Worm (Caenorhabditis elegans) whole organism, L4 larva: ENCODE results near the gene C50H2.4.

Experiments used
- D1046.2 ChIP-seq: fragments of 200-800 bp; sonication (Bioruptor generic); IDR thresholded peaks from 2 replicates; pipeline ENCODE4 v1.3.6; 2022; ENCODE audit warnings: missing genetic modification characterization, missing compliant biosample characterization
- F44E2.7 ChIP-seq: fragments of 200-800 bp; sonication (Bioruptor generic); IDR thresholded peaks from 2 replicates; pipeline ENCODE4 v2.1.2; 2022; ENCODE audit warnings: missing genetic modification characterization, missing compliant biosample characterization
- R02D3.7 ChIP-seq: fragments of 150-350 bp; sonication (generic microtip); optimal IDR thresholded peaks from 3 replicates; lab custom pipeline; 2014; ENCODE audit warnings: missing biosample characterization, missing genetic modification characterization
- Y48G9A.11 ChIP-seq: fragments of 200-800 bp; sonication (Bioruptor generic); IDR thresholded peaks from 2 replicates; pipeline ENCODE4 v1.3.6; 2022; ENCODE audit warnings: missing genetic modification reagents, missing genetic modification characterization, missing compliant biosample characterization
- ZK546.5 ChIP-seq, 2 experiments: sonication (generic microtip); optimal IDR thresholded peaks; 2 replicates each; lab custom pipeline; 2017; ENCODE audit warnings: missing biosample characterization in 2 of 2, missing genetic modification characterization in 2 of 2
- aha-1 ChIP-seq: fragments of 150-350 bp; peaks from one replicate; lab custom pipeline; 2014; ENCODE audit warnings: missing biosample characterization, missing genetic modification characterization
- aly-2 ChIP-seq: sonication (generic microtip); optimal IDR thresholded peaks from 2 replicates; lab custom pipeline; 2018; ENCODE audit warnings: missing biosample characterization, missing genetic modification characterization
- ceh-82 ChIP-seq: sonication (generic microtip); optimal IDR thresholded peaks from 2 replicates; lab custom pipeline; 2017; ENCODE audit warnings: missing biosample characterization, missing genetic modification characterization
- ces-1 ChIP-seq: fragments of 150-350 bp; sonication (generic microtip); optimal IDR thresholded peaks from 4 replicates; lab custom pipeline; 2014; ENCODE audit warnings: missing biosample characterization, missing genetic modification reagents, missing genetic modification characterization
- daf-19 ChIP-seq: fragments of 200-800 bp; sonication (Bioruptor generic); conservative IDR thresholded peaks from 2 replicates; pipeline ENCODE4 v1.3.6; 2022; ENCODE audit warnings: missing genetic modification characterization, missing compliant biosample characterization
- daf-8 ChIP-seq: fragments of 200-800 bp; sonication (Bioruptor generic); IDR thresholded peaks from 2 replicates; pipeline ENCODE4 v1.3.6; 2022; ENCODE audit warnings: missing genetic modification characterization, missing compliant biosample characterization
- dmd-9 ChIP-seq: fragments of 200-800 bp; sonication (Bioruptor generic); IDR thresholded peaks from 2 replicates; pipeline ENCODE4 v1.3.6; 2022; ENCODE audit warnings: missing genetic modification reagents, missing genetic modification characterization, missing compliant biosample characterization
- dpl-1 ChIP-seq: fragments of 150-350 bp; optimal IDR thresholded peaks from 2 replicates; lab custom pipeline; 2014; ENCODE audit warnings: missing biosample characterization, missing genetic modification reagents, missing genetic modification characterization
- hlh-11 ChIP-seq: fragments of 200-800 bp; sonication (Bioruptor generic); optimal IDR thresholded peaks from 2 replicates; lab custom pipeline; 2018; ENCODE audit warnings: mild to moderate bottlenecking, missing genetic modification characterization, missing compliant biosample characterization
- hlh-30 ChIP-seq: sonication (generic microtip); optimal IDR thresholded peaks from 2 replicates; lab custom pipeline; 2017; ENCODE audit warnings: antibody characterized with exemption, mild to moderate bottlenecking, missing genetic modification characterization, missing compliant biosample characterization; ENCODE audit not compliant: insufficient read depth
- lim-7 ChIP-seq: fragments of 200-800 bp; sonication (Bioruptor generic); IDR thresholded peaks from 2 replicates; pipeline ENCODE4 v1.3.6; 2022; ENCODE audit warnings: missing genetic modification characterization, missing compliant biosample characterization
- lin-38 ChIP-seq: fragments of 200-800 bp; sonication (Bioruptor generic); IDR thresholded peaks from 2 replicates; pipeline ENCODE4 v1.3.6; 2022; ENCODE audit warnings: missing genetic modification reagents, missing genetic modification characterization, missing compliant biosample characterization
- lin-39 ChIP-seq: fragments of 150-350 bp; optimal IDR thresholded peaks from 2 replicates; lab custom pipeline; 2014; ENCODE audit warnings: missing biosample characterization, missing genetic modification reagents, missing genetic modification characterization
- lsy-2 ChIP-seq, 2 experiments: fragments of 150-350 bp in 1 of 2; sonication (generic microtip) in 1 of 2; optimal IDR thresholded peaks; 2 replicates each; lab custom pipeline; 2014 to 2017; ENCODE audit warnings: missing biosample characterization in 2 of 2, missing genetic modification characterization in 2 of 2
- mxl-3 ChIP-seq: fragments of 200-800 bp; sonication (Bioruptor generic); optimal IDR thresholded peaks from 2 replicates; lab custom pipeline; 2018; ENCODE audit warnings: mild to moderate bottlenecking, missing genetic modification characterization, missing compliant biosample characterization
- nhr-11 ChIP-seq: fragments of 150-350 bp; optimal IDR thresholded peaks from 2 replicates; lab custom pipeline; 2014; ENCODE audit warnings: missing biosample characterization, missing genetic modification characterization
- nhr-28 ChIP-seq: fragments of 150-350 bp; optimal IDR thresholded peaks from 2 replicates; lab custom pipeline; 2014; ENCODE audit warnings: missing biosample characterization, missing genetic modification characterization
- nhr-48 ChIP-seq: sonication (generic microtip); optimal IDR thresholded peaks from 2 replicates; lab custom pipeline; 2016; ENCODE audit warnings: mild to moderate bottlenecking, missing genetic modification characterization, missing compliant biosample characterization
- nhr-77 ChIP-seq: fragments of 150-350 bp; optimal IDR thresholded peaks from 2 replicates; lab custom pipeline; 2014; ENCODE audit warnings: missing biosample characterization, missing genetic modification characterization
- pha-4 ChIP-seq, 2 experiments: fragments of 150-350 bp in 1 of 2; fragments of 200-800 bp in 1 of 2; sonication (Bioruptor generic) in 1 of 2; IDR thresholded peaks in 1 of 2; optimal IDR thresholded peaks in 1 of 2; 2 replicates each; pipeline versions ENCODE4 v1.3.6 to Lab custom; 2014 to 2022; ENCODE audit warnings: missing genetic modification characterization in 2 of 2, missing genetic modification reagents in 2 of 2, missing biosample characterization in 1 of 2, missing compliant biosample characterization in 1 of 2
- saeg-2 ChIP-seq: fragments of 200-800 bp; sonication (Bioruptor generic); IDR thresholded peaks from 2 replicates; pipeline ENCODE4 v1.3.6; 2022; ENCODE audit warnings: missing genetic modification reagents, missing genetic modification characterization, missing compliant biosample characterization
- tag-97 ChIP-seq: fragments of 200-800 bp; sonication (Bioruptor generic); IDR thresholded peaks from 2 replicates; pipeline ENCODE4 v1.3.6; 2022; ENCODE audit warnings: missing genetic modification characterization, missing compliant biosample characterization
- unc-62 ChIP-seq, 3 experiments: fragments of 150-350 bp in 1 of 3; sonication (generic microtip); optimal IDR thresholded peaks in 2 of 3; peaks in 1 of 3; 1 replicate in 1 of 3; 2 replicates in 2 of 3; lab custom pipeline; 2014 to 2017; ENCODE audit warnings: missing biosample characterization in 3 of 3, missing genetic modification characterization in 3 of 3, missing genetic modification reagents in 3 of 3, missing genotype in 1 of 3
- zag-1 ChIP-seq: fragments of 150-350 bp; optimal IDR thresholded peaks from 2 replicates; lab custom pipeline; 2014; ENCODE audit warnings: missing biosample characterization, missing genetic modification characterization
- zip-2 ChIP-seq: fragments of 150-350 bp; optimal IDR thresholded peaks from 2 replicates; lab custom pipeline; 2014; ENCODE audit warnings: missing biosample characterization, missing genetic modification characterization
- ztf-7 ChIP-seq: fragments of 150-350 bp; optimal IDR thresholded peaks from 2 replicates; lab custom pipeline; 2014; ENCODE audit warnings: missing biosample characterization, missing genetic modification characterization

C50H2.4 gene

DNA sequence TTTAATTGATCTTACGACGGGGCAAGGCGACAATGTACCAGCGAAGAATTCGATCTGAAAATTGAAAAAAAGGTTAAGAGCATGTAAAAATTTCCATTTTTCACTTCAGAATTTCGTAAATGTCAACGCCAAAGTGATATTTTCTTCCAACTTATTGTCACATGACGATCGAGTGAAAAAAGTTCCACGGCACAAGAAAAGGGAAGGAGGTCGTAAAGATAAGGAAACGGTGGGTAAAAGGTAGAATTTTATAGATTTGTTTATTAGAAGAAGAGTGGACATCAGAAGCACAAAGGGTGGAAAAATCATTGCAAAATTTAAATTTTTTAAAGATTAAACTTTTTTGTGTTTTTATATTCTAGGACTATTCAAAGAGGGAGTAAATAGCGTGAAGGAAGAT, 11.2 kb downstream of the C50H2.4 start (continued):
- TF ChIP-seq hlh-11 (no peak), zag-1 (tag; lab: Kevin White, UChicago) (no peak), nhr-11 (tag; lab: Kevin White, UChicago) (no peak), lsy-2 (tag; optimal IDR thresholded peaks at IDR 0.05; lab: Kevin White, UChicago) (no peak), hlh-30 (peak; percentile 39), D1046.2 (GFP tag; lab: Robert Waterston, UW) (no peak), saeg-2 (GFP tag; lab: Robert Waterston, UW) (no peak), aha-1 (tag; lab: Kevin White, UChicago) (no peak), mxl-3 (GFP tag; lab: Kevin White, UChicago) (no peak)

DNA sequence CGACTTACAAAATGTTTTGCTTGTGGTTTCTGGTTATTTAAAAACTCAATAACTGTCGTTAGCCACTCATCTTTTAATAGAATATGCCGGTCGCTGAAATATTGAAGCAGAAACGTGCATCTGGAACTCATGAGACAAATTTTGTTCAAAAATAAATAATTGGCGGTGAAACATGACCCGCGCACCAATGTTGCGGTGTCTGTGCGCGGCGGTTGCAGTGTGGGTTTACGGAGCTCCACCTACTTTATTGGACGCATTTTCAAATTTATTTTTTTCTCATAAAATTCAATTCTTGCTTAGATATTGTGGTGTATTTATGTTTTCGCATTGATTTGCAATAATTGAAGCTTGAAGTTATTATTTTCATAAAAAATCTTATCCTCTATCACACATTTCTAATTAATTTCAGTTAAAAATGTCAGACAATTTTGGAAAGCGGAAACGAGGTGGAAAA, 13.9 kb downstream of the C50H2.4 start, which contains the start of the genes rmh-2 and suds-3:
rmh-2 (minus strand) TSS at position 164 of the 454 bp plus-strand sequence.
suds-3 (plus strand) TSS at position 404 of the 454 bp plus-strand sequence.
- TF ChIP-seq hlh-30: peak; percentile 27
- peak; percentile 79 for TF ChIP-seq dpl-1 (GFP tag; lab: Kevin White, UChicago)
- TF ChIP-seq aly-2 (tag; lab: Kevin White, UChicago): no peak
- peak; percentile 1 for TF ChIP-seq nhr-77 (tag; lab: Kevin White, UChicago)
- peak; percentile 23 for TF ChIP-seq nhr-28 (tag; lab: Kevin White, UChicago)
- TF ChIP-seq R02D3.7 (tag; lab: Kevin White, UChicago): peak; percentile 85
- TF ChIP-seq lin-39 (tag; lab: Kevin White, UChicago): no peak
- 0 out of 2 replicates have a peak, but pooled peaks have one; percentile 32 for TF ChIP-seq pha-4 (GFP tag; IDR thresholded peaks at IDR 0.05; lab: Robert Waterston, UW)
- no peak for TF ChIP-seq pha-4 (tag; optimal IDR thresholded peaks at IDR 0.05; lab: Kevin White, UChicago)

DNA sequence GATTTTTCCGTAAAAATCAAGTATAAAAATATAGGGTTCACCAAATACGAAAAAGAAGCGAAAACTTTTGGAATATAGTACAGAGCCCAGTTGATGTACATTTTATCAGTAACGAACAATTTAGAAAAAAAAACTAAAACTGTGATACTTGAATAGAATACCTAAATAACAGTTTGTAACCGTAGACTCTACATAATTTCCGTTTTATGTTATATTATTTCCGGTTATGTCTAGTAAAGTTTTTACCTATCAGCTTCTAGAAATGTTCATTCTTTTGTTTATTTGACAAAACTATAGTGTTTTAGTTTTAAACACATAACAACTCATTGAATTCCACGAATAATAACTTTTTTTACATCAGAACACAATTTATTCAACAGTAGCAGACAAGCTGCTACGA, 20.7 kb downstream of the C50H2.4 start, which contains the start of gene srj-33:
srj-33 (minus strand) TSS at position 101 of the 400 bp plus-strand sequence.
- TF ChIP-seq zip-2 (tag; lab: Kevin White, UChicago) (no peak), daf-19 (GFP tag; lab: Robert Waterston, UW) (no peak), ZK546.5 (tag; optimal IDR thresholded peaks at IDR 0.05; lab: Kevin White, UChicago) (no peak), daf-8 (GFP tag; lab: Robert Waterston, UW) (no peak), nhr-48 (tag; lab: Kevin White, UChicago) (no peak), Y48G9A.11 (GFP tag; lab: Robert Waterston, UW) (no peak), dmd-9 (GFP tag; lab: Robert Waterston, UW) (no peak), ztf-7 (tag; lab: Kevin White, UChicago) (no peak), F44E2.7 (GFP tag; lab: Robert Waterston, UW) (no peak), ces-1 (GFP tag; lab: Kevin White, UChicago) (no peak), lim-7 (GFP tag; lab: Robert Waterston, UW) (no peak)

DNA sequence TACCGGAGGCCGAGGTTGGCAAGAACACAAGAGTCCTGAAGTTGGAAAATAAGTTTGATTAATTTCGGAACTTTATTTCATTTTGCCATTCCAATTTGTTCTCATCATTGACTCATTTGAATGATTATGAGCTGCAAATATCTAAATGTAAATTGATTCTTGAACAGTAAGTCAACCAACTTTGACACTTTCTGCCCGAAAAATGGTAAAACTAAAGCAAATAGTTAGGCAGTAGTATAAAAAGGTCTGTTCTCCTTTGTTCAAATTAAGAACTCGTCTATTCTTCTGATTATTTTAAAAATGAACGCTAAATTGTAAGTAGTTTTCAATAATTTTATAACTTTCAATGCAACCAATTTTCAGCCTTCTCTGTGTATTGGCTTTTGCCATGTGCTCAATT, 26.3 kb downstream of the C50H2.4 start, which contains the start of gene fipr-12:
fipr-12 (plus strand) TSS at position 301 of the 400 bp plus-strand sequence.
- TF ChIP-seq lin-38 (GFP tag; lab: Robert Waterston, UW): no peak
- peak in 1 of 2 experiments; percentile 70 for TF ChIP-seq unc-62 (GFP tag; optimal IDR thresholded peaks at IDR 0.05 in 1 of 2; lab: Kevin White, UChicago)
- no peak for TF ChIP-seq unc-62 (tag; optimal IDR thresholded peaks at IDR 0.05; lab: Kevin White, UChicago)
- no peak for TF ChIP-seq ceh-82 (tag; lab: Kevin White, UChicago)

DNA sequence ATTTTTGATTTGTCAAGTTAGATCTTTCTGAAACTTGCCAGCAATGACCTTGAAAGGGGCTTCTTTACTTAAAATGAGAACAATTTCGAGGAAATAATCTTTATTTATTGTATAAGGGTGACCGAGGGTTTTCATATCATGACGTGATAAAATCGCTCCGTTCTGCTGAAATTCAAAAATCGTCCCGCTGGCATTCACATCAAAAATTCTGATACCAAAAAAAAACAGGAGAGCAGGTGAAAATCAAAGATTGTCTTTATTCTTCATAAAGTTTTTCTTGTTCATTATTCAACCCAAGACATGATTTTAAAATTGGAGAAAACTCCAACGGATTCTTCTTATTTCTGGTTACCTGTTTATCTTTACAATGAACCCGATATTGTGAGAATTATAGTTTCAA, 27.3 kb downstream of the C50H2.4 start, which contains the start of gene sre-28:
sre-28 (plus strand) TSS at position 301 of the 400 bp plus-strand sequence.
- TF ChIP-seq unc-62 (GFP tag; optimal IDR thresholded peaks at IDR 0.05 in 1 of 2; lab: Kevin White, UChicago) (peak in 1 of 2 experiments; percentile 19), unc-62 (tag; optimal IDR thresholded peaks at IDR 0.05; lab: Kevin White, UChicago) (no peak), tag-97 (GFP tag; lab: Robert Waterston, UW) (no peak), aly-2 (tag; lab: Kevin White, UChicago) (no peak)
- TF ChIP-seq, all 104 proteins: peak for 1
